Worm (Caenorhabditis elegans) whole organism, late embryonic: ENCODE data around the gene vab-3.

Experiments used
- dve-1 ChIP-seq: sonication (generic microtip); optimal IDR thresholded peaks from 2 replicates; lab custom pipeline; 2017; ENCODE audit warnings: antibody characterized with exemption, mild to moderate bottlenecking, missing genetic modification characterization, missing compliant biosample characterization
- nhr-11 ChIP-seq: fragments of 150-350 bp; optimal IDR thresholded peaks from 2 replicates; lab custom pipeline; 2014; ENCODE audit warnings: missing biosample characterization, missing genetic modification characterization
- pat-9 ChIP-seq: fragments of 200-800 bp; sonication (Bioruptor generic); optimal IDR thresholded peaks from 2 replicates; lab custom pipeline; 2018; ENCODE audit warnings: mild to moderate bottlenecking, missing genetic modification characterization, moderate library complexity, missing compliant biosample characterization

- TF ChIP-seq pat-9 (tag; lab: Kevin White, UChicago) (no peak), dve-1 (tag; lab: Kevin White, UChicago) (no peak), nhr-11 (no peak)
Observed at ce11 chrX:10482272-10482671, 17.4 kb upstream of the vab-3 start.
